Fruit fly (Drosophila melanogaster) S2 (cell line): ENCODE results near the gene CG4907.

Experiments used
- CG8478 ChIP-seq: fragments of >200 bp; optimal IDR thresholded peaks from 2 replicates; lab custom pipeline; 2018
- CTCF ChIP-seq, 2 experiments: fragments of >200 bp; optimal IDR thresholded peaks; 2 replicates each; lab custom pipeline; 2018

dm6 chr3R:22672695-22673346 is 37.7 kb downstream of the CG4907 start:
- TF ChIP-seq CTCF (optimal IDR thresholded peaks at IDR 0.05; lab: Kevin White, UChicago), result no peak
- TF ChIP-seq CG8478, result no peak
